Worm (Caenorhabditis elegans): ENCODE measurements around the gene C49F8.15.

C49F8.15 gene

DNA sequence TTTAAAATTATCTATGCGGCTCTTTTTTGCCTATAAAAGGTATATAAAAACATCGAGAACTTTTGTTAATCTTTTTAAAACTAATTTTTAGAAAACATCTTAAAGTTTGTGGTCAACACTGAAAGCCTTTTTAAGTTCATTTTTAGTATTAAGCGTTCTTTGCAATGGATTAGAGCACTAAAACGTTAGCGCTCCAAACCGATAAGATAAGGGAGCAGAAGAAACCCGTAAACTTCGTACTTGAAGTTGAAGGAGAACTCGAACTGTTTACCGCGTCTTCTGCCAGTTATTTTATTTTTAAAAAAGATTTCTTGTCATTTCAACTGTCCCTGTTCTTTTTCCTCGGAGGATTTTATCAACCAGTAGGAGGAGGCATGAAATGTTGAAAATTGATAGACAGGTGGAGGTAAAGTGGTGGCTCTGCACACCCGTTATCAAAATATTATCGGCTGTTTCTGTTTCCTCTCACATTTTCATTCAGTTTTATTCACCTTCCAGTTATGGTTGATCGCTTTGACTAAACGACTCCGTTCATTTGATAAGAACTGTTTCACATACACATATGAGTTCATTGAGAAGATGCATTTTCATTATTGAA, 23.3 kb downstream of the C49F8.15 start (continued):
- no peak for TF ChIP-seq F10E7.11 (tag; optimal IDR thresholded peaks at IDR 0.05)
- 0 out of 2 replicates have a peak, but pooled peaks have one; percentile 26 for TF ChIP-seq nfyb-1 (GFP tag; IDR thresholded peaks at IDR 0.05)
- TF ChIP-seq dpl-1 (GFP tag; optimal IDR thresholded peaks at IDR 0.05): no peak
- TF ChIP-seq ztf-22 (GFP tag; optimal IDR thresholded peaks at IDR 0.05): peak; percentile 56
- TF ChIP-seq F33H1.4 (GFP tag; IDR thresholded peaks at IDR 0.05): no peak
- no peak for TF ChIP-seq T26A5.8 (tag; optimal IDR thresholded peaks at IDR 0.05)
- TF ChIP-seq ztf-6 (GFP tag; IDR thresholded peaks at IDR 0.05): no peak
- TF ChIP-seq F57A8.1 (GFP tag; optimal IDR thresholded peaks at IDR 0.05): no peak
- TF ChIP-seq tlf-1 (GFP tag; optimal IDR thresholded peaks at IDR 0.05): no peak
- no peak for TF ChIP-seq hrde-1 (tag; optimal IDR thresholded peaks at IDR 0.05; ENCODE audit: borderline replicate concordance)
- TF ChIP-seq fkh-3 (tag; optimal IDR thresholded peaks at IDR 0.05): no peak
- no peak for TF ChIP-seq ztf-25 (GFP tag; IDR thresholded peaks at IDR 0.05)
- TF ChIP-seq F57C9.4 (tag; optimal IDR thresholded peaks at IDR 0.05): no peak
- no peak for TF ChIP-seq rcor-1 (GFP tag; IDR thresholded peaks at IDR 0.05)
- no peak for TF ChIP-seq Y79H2A.3 (GFP tag; conservative IDR thresholded peaks at IDR 0.05)
- TF ChIP-seq rpc-1 (optimal IDR thresholded peaks at IDR 0.05): no peak
- TF ChIP-seq rpc-1 (tag; optimal IDR thresholded peaks at IDR 0.05): no peak
- TF ChIP-seq ekl-4 (GFP tag; IDR thresholded peaks at IDR 0.05): no peak
- TF ChIP-seq F37B4.10 (GFP tag; IDR thresholded peaks at IDR 0.05): no peak
- TF ChIP-seq Y56A3A.18 (GFP tag; IDR thresholded peaks at IDR 0.05): no peak
- no peak for TF ChIP-seq Y67H2A.10 (GFP tag; conservative IDR thresholded peaks at IDR 0.05)
- no peak for TF ChIP-seq C06A6.2 (GFP tag; conservative IDR thresholded peaks at IDR 0.05)
- TF ChIP-seq nfya-2 (GFP tag; IDR thresholded peaks at IDR 0.05): no peak
- no peak for TF ChIP-seq F52B5.7 (tag; optimal IDR thresholded peaks at IDR 0.05)
- TF ChIP-seq hsf-1 (GFP tag; IDR thresholded peaks at IDR 0.05): no peak
- TF ChIP-seq ccch-3 (GFP tag; optimal IDR thresholded peaks at IDR 0.05): no peak
- TF ChIP-seq ceh-79 (tag; optimal IDR thresholded peaks at IDR 0.05): no peak
- TF ChIP-seq xnd-1 (tag; optimal IDR thresholded peaks at IDR 0.05): no peak
- TF ChIP-seq ceh-40 (GFP tag; IDR thresholded peaks at IDR 0.05): no peak
- no peak for TF ChIP-seq sdz-38 (tag; optimal IDR thresholded peaks at IDR 0.05)

DNA sequence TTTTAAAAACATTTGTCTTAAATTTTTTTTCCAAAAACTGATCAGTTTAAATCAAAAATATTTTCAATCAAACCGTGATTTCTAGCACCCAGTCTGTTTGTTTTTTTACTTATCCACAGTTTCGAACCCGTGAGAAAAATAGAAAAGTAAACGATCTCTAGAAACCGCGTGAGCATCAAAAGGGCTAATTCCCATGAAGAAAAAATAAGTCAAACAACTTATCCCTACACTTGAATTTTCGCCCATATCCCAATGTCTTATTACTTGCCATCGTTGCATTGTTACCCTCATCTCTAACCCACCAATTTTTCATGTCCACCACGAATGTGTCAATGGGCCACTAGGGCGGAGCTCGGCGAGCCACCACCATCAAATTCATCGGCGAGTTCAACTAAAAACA, 24.7 kb downstream of the C49F8.15 start, which contains the start of gene ptr-24:
TSS of gene ptr-24 (plus strand) at position 301 of the 400 bp plus-strand sequence.
- TF ChIP-seq lsl-1 (GFP tag; optimal IDR thresholded peaks at IDR 0.05) (no peak), F23B12.7 (tag; optimal IDR thresholded peaks at IDR 0.05; ENCODE audit: insufficient read depth) (no peak)

DNA sequence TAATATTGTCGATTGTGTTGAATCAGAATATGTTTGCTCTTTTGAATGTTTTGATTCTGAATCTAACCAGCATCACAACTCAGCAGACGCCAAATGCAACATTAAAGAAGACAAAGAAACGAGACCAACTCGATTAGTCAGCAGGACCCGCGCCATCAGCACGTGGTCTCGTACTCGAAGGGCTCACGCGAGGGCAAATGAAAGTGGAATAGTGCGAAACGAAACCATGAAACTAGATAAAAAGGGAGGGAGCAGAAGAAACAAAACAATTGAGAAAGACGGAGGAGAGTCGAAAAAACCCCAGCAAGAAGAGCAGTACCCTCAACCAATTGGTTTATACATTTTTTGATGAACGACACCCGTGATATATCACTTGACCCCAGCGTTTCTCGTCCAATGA, 25.4 kb downstream of the C49F8.15 start:
- TF ChIP-seq pbrm-1 (GFP tag; IDR thresholded peaks at IDR 0.05): 0 out of 2 replicates have a peak, but pooled peaks have one; percentile 19
- no peak for TF ChIP-seq tlf-1 (GFP tag; optimal IDR thresholded peaks at IDR 0.05)
- no peak for TF ChIP-seq Y53G8AR.9 (GFP tag; conservative IDR thresholded peaks at IDR 0.05)

DNA sequence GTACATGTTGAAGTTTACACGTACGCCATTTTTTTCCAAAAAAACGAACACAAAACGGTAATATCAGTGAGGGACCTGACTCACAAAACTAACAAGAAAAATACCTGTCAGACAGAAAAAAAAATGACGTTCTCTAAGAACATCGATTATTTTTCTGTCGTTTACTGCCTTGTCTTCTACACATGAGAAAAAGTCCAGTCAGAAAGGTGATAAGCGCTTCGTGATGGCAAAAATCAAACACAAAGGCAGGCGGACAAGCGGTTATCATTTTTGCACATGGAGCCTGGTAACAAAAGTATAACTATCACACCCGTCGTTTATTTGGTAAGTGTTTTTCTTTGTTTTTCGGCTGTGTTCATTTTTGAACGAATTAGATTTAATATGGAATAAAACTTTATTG, 28.6 kb downstream of the C49F8.15 start, which contains the start of gene F46G10.4:
TSS of gene F46G10.4 (plus strand) at position 212 of the 400 bp plus-strand sequence.
- TF ChIP-seq ztf-25 (GFP tag; IDR thresholded peaks at IDR 0.05) (no peak), nhr-80 (tag; optimal IDR thresholded peaks at IDR 0.05) (peak; percentile 91)

All from whole organism, young adult.